Fruit fly (Drosophila melanogaster) whole organism, embryonic: ENCODE data around the gene DCTN6-p27.

Experiments used
- Adf1 ChIP-seq: fragments of 200-800 bp; sonication (Bioruptor generic); IDR thresholded peaks from 2 replicates; pipeline ENCODE4 v1.3.6; 2022; ENCODE audit warnings: missing biosample characterization, missing genetic modification characterization
- Bgb ChIP-seq: fragments of 200-800 bp; sonication (Bioruptor generic); IDR thresholded peaks from 2 replicates; pipeline ENCODE4 v1.3.6; 2022; ENCODE audit warnings: missing biosample characterization, missing genetic modification characterization; ENCODE audit not compliant: partially characterized antibody
- CG10565 ChIP-seq: fragments of 200-800 bp; sonication (Bioruptor generic); optimal IDR thresholded peaks from 3 replicates; lab custom pipeline; 2016; ENCODE audit warnings: missing biosample characterization, mild to moderate bottlenecking, missing genetic modification characterization
- CG11695 ChIP-seq: fragments of 200-800 bp; sonication (Bioruptor generic); IDR thresholded peaks from 3 replicates; pipeline ENCODE4 v1.3.6; 2022; ENCODE audit warnings: missing biosample characterization, missing genetic modification characterization
- HLH54F ChIP-seq: fragments of 200-800 bp; sonication (Bioruptor generic); optimal IDR thresholded peaks from 3 replicates; lab custom pipeline; 2016; ENCODE audit warnings: missing biosample characterization, missing genetic modification characterization
- chinmo ChIP-seq: fragments of 200-800 bp; sonication (Bioruptor generic); IDR thresholded peaks from 4 replicates; pipeline ENCODE4 v1.3.6; 2022; ENCODE audit warnings: missing biosample characterization, missing genetic modification characterization; ENCODE audit not compliant: partially characterized antibody
- ci ChIP-seq: fragments of 200-800 bp; sonication (Bioruptor generic); IDR thresholded peaks from 3 replicates; pipeline ENCODE4 v1.3.6; 2022; ENCODE audit warnings: missing biosample characterization, missing genetic modification characterization
- dimm ChIP-seq: fragments of 200-800 bp; sonication (Bioruptor generic); IDR thresholded peaks from 2 replicates; pipeline ENCODE4 v1.3.6; 2022; ENCODE audit warnings: missing biosample characterization, missing genetic modification characterization
- grn ChIP-seq: fragments of 200-800 bp; sonication (Bioruptor generic); optimal IDR thresholded peaks from 3 replicates; lab custom pipeline; 2017; ENCODE audit warnings: missing biosample characterization, missing genetic modification characterization
- hbn ChIP-seq: fragments of 200-800 bp; sonication (Bioruptor generic); IDR thresholded peaks from 2 replicates; pipeline ENCODE4 v1.3.6; 2022; ENCODE audit warnings: missing biosample characterization, missing genetic modification characterization; ENCODE audit not compliant: partially characterized antibody
- lola ChIP-seq, 3 experiments: fragments of >200 bp in 2 of 3; fragments of 200-800 bp in 1 of 3; sonication (Bioruptor generic) in 1 of 3; optimal IDR thresholded peaks; 2 replicates each; lab custom pipeline; 2017 to 2019; ENCODE audit warnings: missing biosample characterization in 3 of 3, missing genetic modification characterization in 3 of 3, mild to moderate bottlenecking in 1 of 3, moderate library complexity in 1 of 3
- peb ChIP-seq: fragments of 200-800 bp; sonication (Bioruptor generic); IDR thresholded peaks from 2 replicates; pipeline ENCODE4 v1.3.6; 2022; ENCODE audit warnings: missing biosample characterization, missing genetic modification characterization
- sc ChIP-seq, 3 experiments: fragments of >200 bp in 2 of 3; fragments of 200-800 bp in 1 of 3; sonication (Bioruptor generic) in 1 of 3; optimal IDR thresholded peaks; 2 replicates in 2 of 3; 3 replicates in 1 of 3; lab custom pipeline; 2017; ENCODE audit warnings: mild to moderate bottlenecking in 1 of 3, missing biosample characterization in 1 of 3, missing genetic modification characterization in 1 of 3, missing genetic modification reagents in 1 of 3
- sens-2 ChIP-seq: fragments of 200-800 bp; sonication (Bioruptor generic); IDR thresholded peaks from 2 replicates; pipeline ENCODE4 v1.3.6; 2022; ENCODE audit warnings: missing biosample characterization, missing genetic modification characterization

DNA sequence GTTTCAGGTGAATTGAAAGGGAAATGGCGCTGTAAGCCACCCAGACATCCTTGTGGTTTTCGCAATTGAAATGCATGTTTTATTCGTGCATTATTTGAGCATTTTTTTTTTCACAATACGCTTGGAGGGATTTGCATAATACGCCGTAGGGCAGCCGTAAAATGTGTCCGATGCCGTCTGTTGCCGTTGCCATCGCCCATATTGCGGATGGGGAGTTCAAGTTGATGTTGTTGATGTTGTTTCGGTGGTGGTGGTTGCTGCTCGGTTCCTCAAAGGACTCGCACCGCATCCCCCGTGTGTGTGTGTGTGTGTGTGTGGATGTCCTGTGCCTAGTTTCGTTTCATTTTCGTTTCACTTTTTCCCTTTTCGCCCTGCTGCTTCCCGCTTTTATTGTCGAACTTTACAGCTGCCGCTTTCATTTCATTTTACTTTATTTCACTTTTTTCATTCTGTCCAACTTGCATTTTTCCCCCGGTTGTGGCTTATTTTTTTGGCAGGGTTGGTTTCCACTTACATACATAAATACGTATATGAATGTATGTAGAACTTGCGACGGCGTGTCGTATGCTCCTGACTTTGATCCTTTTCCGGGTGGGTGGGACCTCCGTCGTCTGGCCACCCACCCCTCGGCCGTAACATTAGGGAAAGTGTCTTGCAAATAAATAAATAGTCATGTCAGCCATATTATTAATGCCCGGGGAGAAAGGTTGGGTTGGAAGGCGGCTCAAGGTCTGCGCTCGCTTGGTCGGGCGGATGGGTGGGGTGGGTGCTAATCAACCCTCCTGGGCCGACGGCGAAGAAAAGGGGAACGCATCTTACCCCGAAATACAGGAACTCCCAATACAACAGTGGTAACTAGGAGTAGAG is 5.6 kb downstream of the DCTN6-p27 start:
- 0 out of 3 replicates have a peak, but pooled peaks have one; percentile 11 for TF ChIP-seq CG11695 (GFP tag; lab: Robert Waterston, UW)
- TF ChIP-seq lola (GFP tag; optimal IDR thresholded peaks at IDR 0.05; lab: Kevin White, UChicago) = no peak
- no peak for TF ChIP-seq HLH54F
- TF ChIP-seq Bgb (GFP tag; lab: Robert Waterston, UW) = no peak
- no peak for TF ChIP-seq hbn
- no peak for TF ChIP-seq dimm
- TF ChIP-seq grn (GFP tag; lab: Kevin White, UChicago) = no peak
- no peak for TF ChIP-seq ci (GFP tag; lab: Robert Waterston, UW)
- TF ChIP-seq CG10565 = no peak
- no peak for TF ChIP-seq Adf1 (GFP tag; lab: Robert Waterston, UW)
- no peak for TF ChIP-seq chinmo (GFP tag; lab: Robert Waterston, UW)
- no peak for TF ChIP-seq sens-2
- TF ChIP-seq sc (optimal IDR thresholded peaks at IDR 0.05; lab: Kevin White, UChicago) = no peak
- no peak for TF ChIP-seq sc (GFP tag; optimal IDR thresholded peaks at IDR 0.05; lab: Kevin White, UChicago)
- TF ChIP-seq peb = no peak
